Fruit fly (Drosophila melanogaster) whole organism, adult: ENCODE measurements around the gene CG15888.

Experiments
- CG11617 ChIP-seq: fragments of 200-800 bp; sonication (Bioruptor generic); optimal IDR thresholded peaks from 2 replicates; lab custom pipeline; 2017; ENCODE audit warnings: mild to moderate bottlenecking, missing biosample characterization, missing genetic modification reagents, missing genetic modification characterization
- CG12768 ChIP-seq: fragments of 200-800 bp; sonication (Bioruptor generic); optimal IDR thresholded peaks from 2 replicates; lab custom pipeline; 2017; ENCODE audit warnings: missing biosample characterization, missing genetic modification characterization, mild to moderate bottlenecking, moderate library complexity, missing genetic modification reagents
- CG14711 ChIP-seq: fragments of 200-800 bp; sonication (Bioruptor generic); optimal IDR thresholded peaks from 2 replicates; lab custom pipeline; 2018; ENCODE audit warnings: missing biosample characterization, mild to moderate bottlenecking, missing genetic modification characterization, moderate library complexity
- CG1620 ChIP-seq: fragments of 200-800 bp; sonication (Bioruptor generic); optimal IDR thresholded peaks from 2 replicates; lab custom pipeline; 2016; ENCODE audit warnings: missing biosample characterization, missing genetic modification characterization
- CG33017 ChIP-seq: fragments of 200-800 bp; sonication (Bioruptor generic); optimal IDR thresholded peaks from 2 replicates; lab custom pipeline; 2018; ENCODE audit warnings: missing biosample characterization, mild to moderate bottlenecking, missing genetic modification characterization, moderate library complexity
- CG5204 ChIP-seq: fragments of 200-800 bp; sonication (Bioruptor generic); optimal IDR thresholded peaks from 2 replicates; lab custom pipeline; 2016; ENCODE audit warnings: missing biosample characterization, missing genetic modification characterization
- CG7045 ChIP-seq: fragments of 200-800 bp; sonication (Bioruptor generic); optimal IDR thresholded peaks from 2 replicates; lab custom pipeline; 2017; ENCODE audit warnings: missing biosample characterization, mild to moderate bottlenecking, missing genetic modification characterization
- CG7101 ChIP-seq: fragments of 200-800 bp; sonication (Bioruptor generic); optimal IDR thresholded peaks from 2 replicates; lab custom pipeline; 2018; ENCODE audit warnings: missing biosample characterization, mild to moderate bottlenecking, missing genetic modification characterization, moderate library complexity
- Clk ChIP-seq: fragments of 200-800 bp; sonication (Bioruptor generic); optimal IDR thresholded peaks from 2 replicates; lab custom pipeline; 2017; ENCODE audit warnings: missing biosample characterization, missing genetic modification characterization
- Crg-1 ChIP-seq: fragments of 200-800 bp; sonication (Bioruptor generic); optimal IDR thresholded peaks from 2 replicates; lab custom pipeline; 2016; ENCODE audit warnings: missing biosample characterization, missing genetic modification characterization
- Hr96 ChIP-seq: fragments of 200-800 bp; sonication (Bioruptor generic); optimal IDR thresholded peaks from 2 replicates; lab custom pipeline; 2016; ENCODE audit warnings: missing biosample characterization, missing genetic modification characterization
- Mnt ChIP-seq: fragments of 200-800 bp; sonication (Bioruptor generic); optimal IDR thresholded peaks from 2 replicates; lab custom pipeline; 2016; ENCODE audit warnings: missing biosample characterization, mild to moderate bottlenecking, missing genetic modification characterization
- bab1 ChIP-seq: fragments of 200-800 bp; sonication (Bioruptor generic); optimal IDR thresholded peaks from 3 replicates; lab custom pipeline; 2019; ENCODE audit warnings: missing biosample characterization, mild to moderate bottlenecking, missing genetic modification characterization, moderate library complexity
- cic ChIP-seq: fragments of 200-800 bp; sonication (Bioruptor generic); optimal IDR thresholded peaks from 2 replicates; lab custom pipeline; 2017; ENCODE audit warnings: missing biosample characterization, mild to moderate bottlenecking, missing genetic modification characterization, moderate library complexity
- cnc ChIP-seq, 2 experiments: fragments of >200 bp; optimal IDR thresholded peaks; 2 replicates each; lab custom pipeline; 2017
- kay ChIP-seq: fragments of 200-800 bp; sonication (Bioruptor generic); peaks from one replicate; lab custom pipeline; 2016; ENCODE audit warnings: missing biosample characterization, missing genetic modification characterization, borderline replicate concordance
- ovo ChIP-seq: fragments of 200-800 bp; sonication (Bioruptor generic); optimal IDR thresholded peaks from 2 replicates; lab custom pipeline; 2016; ENCODE audit warnings: missing biosample characterization, missing genetic modification characterization
- pad ChIP-seq: fragments of 200-800 bp; sonication (Bioruptor generic); optimal IDR thresholded peaks from 3 replicates; lab custom pipeline; 2017; ENCODE audit warnings: missing biosample characterization, missing genetic modification characterization, mild to moderate bottlenecking, moderate library complexity, missing genetic modification reagents
- tj ChIP-seq: fragments of 200-800 bp; sonication (Bioruptor generic); optimal IDR thresholded peaks from 3 replicates; lab custom pipeline; 2017; ENCODE audit warnings: missing biosample characterization, mild to moderate bottlenecking, missing genetic modification characterization, moderate library complexity
- toe ChIP-seq: fragments of 200-800 bp; sonication (Bioruptor generic); optimal IDR thresholded peaks from 2 replicates; lab custom pipeline; 2016; ENCODE audit warnings: missing biosample characterization, missing genetic modification characterization

Gene CG15888

DNA sequence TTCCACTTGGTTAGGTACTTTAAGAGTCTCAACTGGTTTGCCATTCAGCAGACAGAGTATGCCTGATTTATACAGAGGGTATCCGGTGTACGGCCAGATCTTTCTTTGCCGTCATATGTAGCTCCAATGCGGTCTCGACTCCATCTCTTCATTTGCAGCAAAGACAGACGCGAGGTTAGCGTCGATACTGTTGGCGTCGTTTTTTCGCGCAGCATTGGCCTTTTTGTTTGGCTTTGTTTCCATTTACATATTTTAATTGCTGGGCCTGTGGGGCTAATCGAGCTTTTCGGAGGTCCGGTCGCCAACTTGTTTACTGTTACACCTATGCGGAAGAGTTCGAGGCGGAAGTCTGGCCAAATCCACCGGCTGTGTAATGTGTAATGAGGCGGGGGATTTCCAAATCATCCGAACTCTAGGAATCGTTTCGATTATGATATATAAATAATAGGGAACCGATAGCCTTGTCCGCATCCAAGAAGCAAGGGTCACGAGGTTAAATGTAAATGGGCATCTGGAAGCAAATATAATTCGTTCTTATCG is 12.0 kb downstream of the CG15888 start:
- TF ChIP-seq Crg-1 (GFP tag; lab: Kevin White, UChicago) (no peak), bab1 (GFP tag; lab: Kevin White, UChicago) (no peak)

DNA sequence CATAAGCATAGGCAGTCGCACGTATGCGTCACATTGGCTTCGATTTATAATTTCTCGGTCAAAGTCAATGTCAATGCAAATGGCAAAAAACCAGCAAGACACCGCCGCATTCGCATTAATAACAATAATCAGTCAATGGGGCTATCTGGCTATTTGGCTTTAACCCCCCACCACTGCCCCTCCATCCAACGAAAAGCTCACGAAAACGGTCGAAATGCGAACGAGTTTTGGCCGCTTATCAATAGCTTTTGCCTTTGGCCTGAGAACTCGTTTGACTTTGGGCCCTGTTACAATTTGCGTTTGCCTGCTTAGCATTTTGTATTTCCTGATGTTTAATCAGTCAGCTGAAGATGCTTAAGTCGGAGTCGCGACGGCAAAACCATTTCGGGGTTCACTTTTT is 12.9 kb downstream of the CG15888 start:
- TF ChIP-seq CG11617 (GFP tag; lab: Kevin White, UChicago) (no peak), Hr96 (no peak), cic (GFP tag; lab: Kevin White, UChicago) (no peak), ovo (no peak), Crg-1 (GFP tag; lab: Kevin White, UChicago) (no peak), CG1620 (GFP tag; lab: Kevin White, UChicago) (no peak)

- TF ChIP-seq bab1 (GFP tag; lab: Kevin White, UChicago) (peak; percentile 13), cic (GFP tag; lab: Kevin White, UChicago) (no peak), CG14711 (peak; percentile 16)
These were observed 14.6 kb downstream of the CG15888 start, which contains the start of gene TBC1D5 for dm6 chr3R:13271758-13272157. Gene TBC1D5, minus strand, starts transcription at chr3R:13272011.

DNA sequence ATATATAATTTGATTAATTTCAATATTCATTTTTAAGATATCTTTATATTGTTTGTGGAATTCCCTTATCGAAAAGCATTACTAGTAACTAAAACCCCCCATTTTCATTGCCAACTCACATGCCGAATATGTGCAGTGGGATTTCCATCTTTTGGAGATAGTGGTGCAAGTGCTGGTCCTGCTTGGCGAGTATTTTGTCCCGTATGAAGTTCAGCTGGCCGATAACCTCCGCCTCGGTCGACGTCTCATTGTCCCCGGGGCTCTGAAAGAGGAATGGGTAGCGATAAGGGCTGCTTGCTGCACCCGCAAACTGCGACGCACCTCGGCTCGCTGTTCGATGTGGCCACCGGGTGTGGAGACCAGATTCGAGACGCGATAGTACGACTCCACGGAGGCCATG is 15.7 kb downstream of the CG15888 start:
- TF ChIP-seq CG7101 (tag; lab: Kevin White, UChicago): no peak
- TF ChIP-seq Clk (GFP tag; lab: Kevin White, UChicago): no peak

DNA sequence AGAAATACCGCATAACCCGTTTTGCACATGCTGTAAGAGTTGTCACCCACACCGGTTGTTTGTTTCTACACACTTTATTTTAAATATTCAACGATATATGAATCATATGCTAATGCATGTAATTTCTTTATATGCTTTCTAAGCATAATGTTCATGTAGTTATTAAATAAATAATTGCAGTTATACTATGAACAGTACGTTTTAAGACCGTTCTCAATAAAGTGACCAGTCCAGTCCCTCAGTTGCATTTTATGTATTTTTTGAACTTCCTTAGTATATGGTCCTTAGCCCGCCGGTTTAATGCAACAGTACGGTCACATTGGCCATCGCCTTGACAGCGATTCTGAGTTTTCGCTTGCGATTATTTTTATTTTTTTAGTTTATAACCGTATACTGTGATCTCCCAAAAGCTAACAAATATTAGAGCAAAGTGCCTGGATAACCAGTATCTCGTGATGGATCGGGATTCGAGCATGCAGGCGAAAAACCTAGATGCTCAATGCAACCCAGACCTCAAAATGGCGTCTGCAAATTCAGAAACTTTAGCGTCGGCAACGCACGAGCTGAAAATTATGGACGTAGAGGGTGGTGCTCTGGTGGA is 22.2 kb downstream of the CG15888 start, which contains the start of gene Ravus:
Gene Ravus (minus strand): TSS at position 1 of the 601 bp plus-strand sequence.
- TF ChIP-seq Hr96: peak; percentile 38
- peak; percentile 21 for TF ChIP-seq pad (GFP tag; lab: Kevin White, UChicago)
- no peak for TF ChIP-seq CG12768 (GFP tag; lab: Kevin White, UChicago)
- no peak for TF ChIP-seq Crg-1 (GFP tag; lab: Kevin White, UChicago)
- TF ChIP-seq cnc (optimal IDR thresholded peaks at IDR 0.05; lab: Kevin White, UChicago): no peak
- TF ChIP-seq toe: peak; percentile 76
- TF ChIP-seq CG11617 (GFP tag; lab: Kevin White, UChicago): peak; percentile 42
- TF ChIP-seq Mnt (GFP tag; lab: Kevin White, UChicago): peak; percentile 51
- no peak for TF ChIP-seq Clk (GFP tag; lab: Kevin White, UChicago)
- TF ChIP-seq tj (GFP tag; lab: Kevin White, UChicago): peak; percentile 14
- TF ChIP-seq CG33017 (tag; lab: Kevin White, UChicago): peak; percentile 45
- TF ChIP-seq CG14711: peak; percentile 96
- no peak for TF ChIP-seq cic (GFP tag; lab: Kevin White, UChicago)
- no peak for TF ChIP-seq ovo
- peak; percentile 19 for TF ChIP-seq CG7045 (GFP tag; lab: Kevin White, UChicago)
- peak; percentile 49 for TF ChIP-seq bab1 (GFP tag; lab: Kevin White, UChicago)
- peak; percentile 66 for TF ChIP-seq CG5204
- TF ChIP-seq CG7101 (tag; lab: Kevin White, UChicago): peak; percentile 58
- no peak for TF ChIP-seq kay (GFP tag; lab: Kevin White, UChicago)
- no peak for TF ChIP-seq CG1620 (GFP tag; lab: Kevin White, UChicago)

DNA sequence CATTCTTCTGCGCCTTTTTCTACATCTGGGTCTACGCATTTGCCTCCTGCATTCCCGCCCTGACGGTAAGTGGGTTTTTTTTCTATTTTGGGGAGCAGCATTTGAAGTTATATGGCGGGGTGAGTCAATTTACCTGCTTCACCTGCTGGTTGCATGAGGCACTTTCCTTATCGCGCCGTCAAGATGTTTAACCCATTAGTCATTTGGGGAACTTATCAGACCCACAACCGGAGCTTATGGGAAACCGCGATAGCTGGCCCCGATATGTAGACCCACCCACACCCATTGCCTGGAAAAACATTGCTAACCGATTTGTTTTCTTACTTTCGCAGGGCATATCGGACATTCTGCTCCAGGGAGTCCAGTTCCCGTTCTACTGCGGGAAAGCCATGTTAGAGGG is 24.6 kb downstream of the CG15888 start:
- no peak for TF ChIP-seq Hr96
- no peak for TF ChIP-seq cic (GFP tag; lab: Kevin White, UChicago)
- TF ChIP-seq kay (GFP tag; lab: Kevin White, UChicago): no peak
- no peak for TF ChIP-seq Clk (GFP tag; lab: Kevin White, UChicago)
- no peak for TF ChIP-seq CG12768 (GFP tag; lab: Kevin White, UChicago)
- TF ChIP-seq toe: no peak
- TF ChIP-seq CG7101 (tag; lab: Kevin White, UChicago): no peak
- no peak for TF ChIP-seq cnc (optimal IDR thresholded peaks at IDR 0.05; lab: Kevin White, UChicago)
- no peak for TF ChIP-seq CG5204
- no peak for TF ChIP-seq CG14711
- TF ChIP-seq bab1 (GFP tag; lab: Kevin White, UChicago): no peak
- no peak for TF ChIP-seq CG7045 (GFP tag; lab: Kevin White, UChicago)
- TF ChIP-seq Mnt (GFP tag; lab: Kevin White, UChicago): no peak
- TF ChIP-seq pad (GFP tag; lab: Kevin White, UChicago): no peak
- TF ChIP-seq Crg-1 (GFP tag; lab: Kevin White, UChicago): no peak
- TF ChIP-seq CG33017 (tag; lab: Kevin White, UChicago): no peak
- no peak for TF ChIP-seq tj (GFP tag; lab: Kevin White, UChicago)
- no peak for TF ChIP-seq ovo
- no peak for TF ChIP-seq CG1620 (GFP tag; lab: Kevin White, UChicago)

- TF ChIP-seq CG14711 (peak; percentile 94), ovo (no peak), Crg-1 (GFP tag; lab: Kevin White, UChicago) (no peak), CG12768 (GFP tag; lab: Kevin White, UChicago) (peak; percentile 49), CG7045 (GFP tag; lab: Kevin White, UChicago) (no peak), toe (no peak), CG7101 (tag; lab: Kevin White, UChicago) (no peak), kay (GFP tag; lab: Kevin White, UChicago) (no peak), CG1620 (GFP tag; lab: Kevin White, UChicago) (no peak), cic (GFP tag; lab: Kevin White, UChicago) (no peak), CG5204 (peak; percentile 6), Hr96 (no peak), Clk (GFP tag; lab: Kevin White, UChicago) (no peak), Mnt (GFP tag; lab: Kevin White, UChicago) (peak; percentile 27), cnc (optimal IDR thresholded peaks at IDR 0.05; lab: Kevin White, UChicago) (no peak), tj (GFP tag; lab: Kevin White, UChicago) (no peak), bab1 (GFP tag; lab: Kevin White, UChicago) (peak; percentile 28), CG33017 (tag; lab: Kevin White, UChicago) (no peak), CG11617 (GFP tag; lab: Kevin White, UChicago) (no peak), pad (GFP tag; lab: Kevin White, UChicago) (no peak)
These were observed 26.1 kb downstream of the CG15888 start, which contains the start of gene CG11686 for dm6 chr3R:13260114-13260673. Gene CG11686, plus strand, starts transcription at chr3R:13260356.
